Fruit fly (Drosophila melanogaster) whole organism, embryonic: ENCODE data around the gene IRSp53.

Source experiments
- Ada2b ChIP-seq: fragments of 200-800 bp; sonication (Bioruptor generic); IDR thresholded peaks from 2 replicates; pipeline ENCODE4 v1.3.6; 2022; ENCODE audit warnings: missing biosample characterization, missing genetic modification characterization
- Atf6 ChIP-seq: fragments of 200-800 bp; sonication (Bioruptor generic); IDR thresholded peaks from 2 replicates; pipeline ENCODE4 v1.3.6; 2022; ENCODE audit warnings: missing biosample characterization, missing genetic modification characterization
- CG10654 ChIP-seq: fragments of 200-800 bp; sonication (Bioruptor generic); optimal IDR thresholded peaks from 2 replicates; lab custom pipeline; 2016; ENCODE audit warnings: missing biosample characterization, missing genetic modification characterization
- CG11504 ChIP-seq: fragments of 200-800 bp; sonication (Bioruptor generic); optimal IDR thresholded peaks from 3 replicates; lab custom pipeline; 2019; ENCODE audit warnings: missing biosample characterization, mild to moderate bottlenecking, missing genetic modification characterization, moderate library complexity
- CG11723 ChIP-seq: fragments of 200-800 bp; sonication (Bioruptor generic); optimal IDR thresholded peaks from 2 replicates; lab custom pipeline; 2017; ENCODE audit warnings: missing biosample characterization, mild to moderate bottlenecking, missing genetic modification characterization
- CG12155 ChIP-seq: fragments of 200-800 bp; sonication (Bioruptor generic); optimal IDR thresholded peaks from 3 replicates; lab custom pipeline; 2016; ENCODE audit warnings: missing biosample characterization, missing genetic modification characterization
- CG13624 ChIP-seq: fragments of 200-800 bp; sonication (Bioruptor generic); optimal IDR thresholded peaks from 2 replicates; lab custom pipeline; 2016; ENCODE audit warnings: missing biosample characterization, missing genetic modification characterization
- CG15269 ChIP-seq: fragments of 200-800 bp; sonication (Bioruptor generic); optimal IDR thresholded peaks from 2 replicates; lab custom pipeline; 2018; ENCODE audit warnings: missing biosample characterization, mild to moderate bottlenecking, missing genetic modification characterization, moderate library complexity
- CG15514 ChIP-seq: fragments of 200-800 bp; sonication (Bioruptor generic); optimal IDR thresholded peaks from 3 replicates; lab custom pipeline; 2017; ENCODE audit warnings: missing biosample characterization, missing genetic modification characterization, mild to moderate bottlenecking, moderate library complexity, missing genetic modification reagents
- CG1602 ChIP-seq: fragments of 200-800 bp; sonication (Bioruptor generic); optimal IDR thresholded peaks from 3 replicates; lab custom pipeline; 2016; ENCODE audit warnings: missing biosample characterization, missing genetic modification characterization
- CG1603 ChIP-seq: fragments of 200-800 bp; sonication (Bioruptor generic); optimal IDR thresholded peaks from 2 replicates; lab custom pipeline; 2019; ENCODE audit warnings: missing biosample characterization, mild to moderate bottlenecking, missing genetic modification characterization, moderate library complexity
- CG16815 ChIP-seq: fragments of 200-800 bp; sonication (Bioruptor generic); optimal IDR thresholded peaks from 3 replicates; lab custom pipeline; 2017; ENCODE audit warnings: missing biosample characterization, mild to moderate bottlenecking, missing genetic modification characterization
- CG17385 ChIP-seq: fragments of 200-800 bp; sonication (Bioruptor generic); optimal IDR thresholded peaks from 3 replicates; lab custom pipeline; 2018; ENCODE audit warnings: missing biosample characterization, mild to moderate bottlenecking, missing genetic modification characterization
- CG17912 ChIP-seq: fragments of 200-800 bp; sonication (Bioruptor generic); optimal IDR thresholded peaks from 2 replicates; lab custom pipeline; 2018; ENCODE audit warnings: missing biosample characterization, mild to moderate bottlenecking, missing genetic modification characterization
- CG18599 ChIP-seq: fragments of 200-800 bp; sonication (Bioruptor generic); optimal IDR thresholded peaks from 3 replicates; lab custom pipeline; 2017; ENCODE audit warnings: missing biosample characterization, missing genetic modification characterization, mild to moderate bottlenecking, moderate library complexity, missing genetic modification reagents
- CG2199 ChIP-seq: fragments of 200-800 bp; sonication (Bioruptor generic); IDR thresholded peaks from 3 replicates; pipeline ENCODE4 v1.3.6; 2022; ENCODE audit warnings: missing biosample characterization, missing genetic modification characterization
- CG31224 ChIP-seq: fragments of 200-800 bp; sonication (Bioruptor generic); IDR thresholded peaks from 2 replicates; pipeline ENCODE4 v1.3.6; 2022; ENCODE audit warnings: missing biosample characterization, missing genetic modification characterization
- CG3163 ChIP-seq: fragments of 200-800 bp; sonication (Bioruptor generic); optimal IDR thresholded peaks from 3 replicates; lab custom pipeline; 2016; ENCODE audit warnings: missing biosample characterization, missing genetic modification characterization
- CG4404 ChIP-seq: fragments of 200-800 bp; sonication (Bioruptor generic); IDR thresholded peaks from 2 replicates; pipeline ENCODE4 v1.3.6; 2022; ENCODE audit warnings: missing biosample characterization, missing genetic modification characterization
- CG6765 ChIP-seq: fragments of 200-800 bp; sonication (Bioruptor generic); optimal IDR thresholded peaks from 3 replicates; lab custom pipeline; 2017; ENCODE audit warnings: missing biosample characterization, mild to moderate bottlenecking, missing genetic modification characterization
- CG6854 ChIP-seq: fragments of 200-800 bp; sonication (Bioruptor generic); optimal IDR thresholded peaks from 3 replicates; lab custom pipeline; 2017; ENCODE audit warnings: missing biosample characterization, mild to moderate bottlenecking, missing genetic modification characterization
- CG7556 ChIP-seq: fragments of 200-800 bp; sonication (Bioruptor generic); optimal IDR thresholded peaks from 2 replicates; lab custom pipeline; 2017; ENCODE audit warnings: missing biosample characterization, mild to moderate bottlenecking, missing genetic modification characterization
- CG7839 ChIP-seq: fragments of 200-800 bp; sonication (Bioruptor generic); optimal IDR thresholded peaks from 3 replicates; lab custom pipeline; 2018; ENCODE audit warnings: missing biosample characterization, mild to moderate bottlenecking, missing genetic modification characterization, moderate library complexity
- CG7963 ChIP-seq: fragments of 200-800 bp; sonication (Bioruptor generic); IDR thresholded peaks from 3 replicates; pipeline ENCODE4 v1.3.6; 2022; ENCODE audit warnings: missing biosample characterization, missing genetic modification characterization; ENCODE audit not compliant: partially characterized antibody
- Deaf1 ChIP-seq: fragments of 200-800 bp; optimal IDR thresholded peaks from 3 replicates; lab custom pipeline; 2019; ENCODE audit warnings: missing biosample characterization, mild to moderate bottlenecking, missing genetic modification characterization, moderate library complexity
- Dip2 ChIP-seq: fragments of 200-800 bp; sonication (Bioruptor generic); IDR thresholded peaks from 2 replicates; pipeline ENCODE4 v1.3.6; 2022; ENCODE audit warnings: missing biosample characterization, missing genetic modification characterization
- E2f1 ChIP-seq: fragments of 200-800 bp; sonication (Bioruptor generic); IDR thresholded peaks from 2 replicates; pipeline ENCODE4 v1.3.6; 2022; ENCODE audit warnings: missing biosample characterization, missing genetic modification characterization
- Ets65A ChIP-seq: fragments of 200-800 bp; sonication (Bioruptor generic); peaks from one replicate; lab custom pipeline; 2016; ENCODE audit warnings: missing biosample characterization, missing genetic modification characterization
- Fer2 ChIP-seq: fragments of 200-800 bp; sonication (Bioruptor generic); optimal IDR thresholded peaks from 2 replicates; lab custom pipeline; 2018; ENCODE audit warnings: missing biosample characterization, mild to moderate bottlenecking, missing genetic modification characterization, moderate library complexity
- HLH54F ChIP-seq: fragments of 200-800 bp; sonication (Bioruptor generic); optimal IDR thresholded peaks from 3 replicates; lab custom pipeline; 2016; ENCODE audit warnings: missing biosample characterization, missing genetic modification characterization
- Hand ChIP-seq: fragments of 200-800 bp; sonication (Bioruptor generic); optimal IDR thresholded peaks from 2 replicates; lab custom pipeline; 2017; ENCODE audit warnings: mild to moderate bottlenecking, missing biosample characterization, missing genetic modification reagents, missing genetic modification characterization
- MTF-1 ChIP-seq: fragments of 200-800 bp; sonication (Bioruptor generic); optimal IDR thresholded peaks from 2 replicates; lab custom pipeline; 2018; ENCODE audit warnings: missing biosample characterization, mild to moderate bottlenecking, missing genetic modification characterization, borderline replicate concordance
- Med ChIP-seq: fragments of 200-800 bp; sonication (Bioruptor generic); peaks from one replicate; lab custom pipeline; 2016; ENCODE audit warnings: missing biosample characterization, missing genetic modification characterization, mild to moderate bottlenecking, inconsistent platforms, moderate library complexity
- Pdp1 ChIP-seq, 2 experiments: fragments of 200-800 bp; sonication (Bioruptor generic); optimal IDR thresholded peaks; 3 replicates each; lab custom pipeline; 2016; ENCODE audit warnings: missing biosample characterization in 2 of 2, missing genetic modification characterization in 2 of 2, mild to moderate bottlenecking in 1 of 2, moderate library complexity in 1 of 2
- ab ChIP-seq: fragments of 200-800 bp; sonication (Bioruptor generic); optimal IDR thresholded peaks from 2 replicates; lab custom pipeline; 2016; ENCODE audit warnings: missing biosample characterization, missing genetic modification characterization
- amos ChIP-seq: fragments of 200-800 bp; sonication (Bioruptor generic); IDR thresholded peaks from 2 replicates; pipeline ENCODE4 v1.3.6; 2022; ENCODE audit warnings: missing biosample characterization, missing genetic modification characterization; ENCODE audit not compliant: partially characterized antibody
- ara ChIP-seq: fragments of 200-800 bp; sonication (Bioruptor generic); IDR thresholded peaks from 2 replicates; pipeline ENCODE4 v1.3.6; 2022; ENCODE audit warnings: missing biosample characterization, missing genetic modification characterization
- bab2 ChIP-seq: fragments of 200-800 bp; sonication (Bioruptor generic); optimal IDR thresholded peaks from 2 replicates; lab custom pipeline; 2016; ENCODE audit warnings: missing biosample characterization, missing genetic modification characterization
- cas ChIP-seq: fragments of 200-800 bp; sonication (Bioruptor generic); IDR thresholded peaks from 2 replicates; pipeline ENCODE4 v1.3.6; 2022; ENCODE audit warnings: missing biosample characterization, missing genetic modification characterization
- chif ChIP-seq, 2 experiments: fragments of 200-800 bp; sonication (Bioruptor generic); optimal IDR thresholded peaks; 3 replicates each; lab custom pipeline; 2016; ENCODE audit warnings: missing biosample characterization in 2 of 2, missing genetic modification characterization in 2 of 2
- chn ChIP-seq: fragments of 200-800 bp; sonication (Bioruptor generic); optimal IDR thresholded peaks from 2 replicates; lab custom pipeline; 2016; ENCODE audit warnings: missing biosample characterization, missing genetic modification characterization
- croc ChIP-seq: fragments of 200-800 bp; sonication (Bioruptor generic); conservative IDR thresholded peaks from 3 replicates; pipeline ENCODE4 v1.3.6; 2022; ENCODE audit warnings: missing biosample characterization, missing genetic modification characterization
- ftz-f1 ChIP-seq: fragments of 200-800 bp; sonication (Bioruptor generic); optimal IDR thresholded peaks from 2 replicates; lab custom pipeline; 2016; ENCODE audit warnings: missing biosample characterization, missing genetic modification characterization
- ind ChIP-seq: fragments of 200-800 bp; sonication (Bioruptor generic); optimal IDR thresholded peaks from 3 replicates; lab custom pipeline; 2016; ENCODE audit warnings: missing biosample characterization, missing genetic modification characterization
- ken ChIP-seq: fragments of 200-800 bp; sonication (Bioruptor generic); IDR thresholded peaks from 3 replicates; pipeline ENCODE4 v1.3.6; 2022; ENCODE audit warnings: missing biosample characterization, missing genetic modification characterization
- lbe ChIP-seq: fragments of 200-800 bp; sonication (Bioruptor generic); optimal IDR thresholded peaks from 2 replicates; lab custom pipeline; 2016; ENCODE audit warnings: missing biosample characterization, mild to moderate bottlenecking, missing genetic modification characterization
- repo ChIP-seq: fragments of 200-800 bp; sonication (Bioruptor generic); optimal IDR thresholded peaks from 2 replicates; lab custom pipeline; 2016; ENCODE audit warnings: missing biosample characterization, missing genetic modification characterization
- ttk ChIP-seq: fragments of 200-800 bp; sonication (Bioruptor generic); IDR thresholded peaks from 2 replicates; pipeline ENCODE4 v2.1.2; 2022; ENCODE audit warnings: missing biosample characterization, missing genetic modification characterization
- unc-4 ChIP-seq: fragments of 200-800 bp; sonication (Bioruptor generic); IDR thresholded peaks from 2 replicates; pipeline ENCODE4 v1.3.6; 2022; ENCODE audit warnings: missing biosample characterization, missing genetic modification characterization; ENCODE audit not compliant: partially characterized antibody

The IRSp53 gene

DNA sequence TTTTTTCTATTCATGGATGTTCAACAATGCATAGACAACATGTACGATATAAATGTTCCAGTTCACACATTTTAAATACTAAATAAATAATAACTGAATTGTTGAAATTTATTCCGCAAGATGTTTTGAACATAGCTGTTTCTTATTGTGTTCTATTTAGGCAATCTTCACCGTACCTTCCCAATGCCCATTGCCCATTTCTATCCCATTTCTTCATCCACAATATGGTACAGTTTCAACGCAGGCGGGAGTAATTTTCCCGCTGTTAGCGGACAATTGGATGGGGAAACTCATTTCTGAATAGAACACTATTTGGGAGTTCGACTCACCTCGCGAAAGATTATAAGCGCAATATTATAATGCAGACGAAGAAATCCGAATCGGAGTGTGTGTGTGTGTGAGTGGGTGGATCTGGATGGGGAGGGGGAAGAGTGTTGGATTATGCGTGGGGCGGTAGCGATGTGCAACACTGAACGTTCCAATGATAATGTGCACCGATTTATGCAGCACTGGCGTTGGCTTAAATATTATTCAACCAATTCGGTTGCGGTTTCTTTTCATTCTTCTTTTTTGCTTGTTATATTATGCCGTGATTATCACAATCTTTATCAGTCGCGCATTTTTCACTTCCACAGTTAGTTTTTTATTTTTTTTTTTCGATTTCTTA, 43.8 kb upstream of the IRSp53 start (continued):
- TF ChIP-seq chif (GFP tag; optimal IDR thresholded peaks at IDR 0.05; lab: Kevin White, UChicago) (peak; percentile 13 to 47), CG16815 (GFP tag; lab: Kevin White, UChicago) (peak; percentile 37), CG6765 (GFP tag; lab: Kevin White, UChicago) (no peak), CG7839 (peak; percentile 43), CG7963 (GFP tag; lab: Robert Waterston, UW) (0 out of 3 replicates have a peak, but pooled peaks have one; percentile 13), ftz-f1 (GFP tag; lab: Kevin White, UChicago) (peak; percentile 75), croc (GFP tag; lab: Robert Waterston, UW) (no peak), CG1602 (peak; percentile 9), CG17385 (GFP tag; lab: Kevin White, UChicago) (peak; percentile 55), CG7556 (peak; percentile 5), Ada2b (GFP tag; lab: Robert Waterston, UW) (no peak), ab (GFP tag; lab: Kevin White, UChicago) (no peak), CG11723 (GFP tag; lab: Kevin White, UChicago) (peak; percentile 2), ttk (GFP tag; lab: Robert Waterston, UW) (no peak), CG13624 (GFP tag; lab: Kevin White, UChicago) (peak; percentile 74), lbe (peak; percentile 48), CG3163 (GFP tag; lab: Kevin White, UChicago) (peak; percentile 43), CG1603 (peak; percentile 32), ken (GFP tag; lab: Robert Waterston, UW) (peak; percentile 73), ara (GFP tag; lab: Robert Waterston, UW) (peak; percentile 52), repo (GFP tag; lab: Kevin White, UChicago) (peak; percentile 56), Hand (peak; percentile 30), CG18599 (peak; percentile 47), Ets65A (peak; percentile 68), CG15269 (no peak), cas (GFP tag; lab: Robert Waterston, UW) (no peak), chn (GFP tag; lab: Kevin White, UChicago) (peak; percentile 88), MTF-1 (peak; percentile 28), CG6854 (GFP tag; lab: Kevin White, UChicago) (no peak), ind (GFP tag; lab: Kevin White, UChicago) (peak; percentile 44), Pdp1 (GFP tag; optimal IDR thresholded peaks at IDR 0.05; lab: Kevin White, UChicago) (peak; percentile 37 to 98), Atf6 (GFP tag; lab: Robert Waterston, UW) (peak; percentile 41; the same call in 1 of the 2 replicates), CG10654 (GFP tag; lab: Kevin White, UChicago) (peak; percentile 37), CG31224 (GFP tag; lab: Robert Waterston, UW) (no peak), CG2199 (GFP tag; lab: Robert Waterston, UW) (0 out of 3 replicates have a peak, but pooled peaks have one; percentile 46), CG17912 (GFP tag; lab: Kevin White, UChicago) (peak; percentile 4), Dip2 (GFP tag; lab: Robert Waterston, UW) (no peak), Fer2 (no peak), unc-4 (no peak), bab2 (GFP tag; lab: Kevin White, UChicago) (peak; percentile 4), Deaf1 (tag; lab: Kevin White, UChicago) (peak; percentile 60), CG11504 (tag; lab: Kevin White, UChicago) (peak; percentile 7), HLH54F (peak; percentile 72), E2f1 (GFP tag; lab: Robert Waterston, UW) (no peak), Med (GFP tag; lab: Kevin White, UChicago) (peak; percentile 92), CG4404 (GFP tag; lab: Robert Waterston, UW) (0 out of 2 replicates have a peak, but pooled peaks have one; percentile 24), amos (GFP tag; lab: Robert Waterston, UW) (0 out of 2 replicates have a peak, but pooled peaks have one; percentile 21), CG15514 (GFP tag; lab: Kevin White, UChicago) (peak; percentile 62), CG12155 (GFP tag; lab: Kevin White, UChicago) (peak; percentile 57)
